Worm (Caenorhabditis elegans) whole organism, early embryonic: ENCODE results near the gene W04E12.3.

Source experiments
- B0310.2 ChIP-seq: sonication (generic microtip); optimal IDR thresholded peaks from 2 replicates; lab custom pipeline; 2016; ENCODE audit warnings: mild to moderate bottlenecking, missing genetic modification characterization, missing compliant biosample characterization
- aly-1 ChIP-seq: sonication (generic microtip); optimal IDR thresholded peaks from 2 replicates; lab custom pipeline; 2016; ENCODE audit warnings: missing genetic modification characterization, missing compliant biosample characterization
- ama-1 ChIP-seq: fragments of 150-350 bp; optimal IDR thresholded peaks from 2 replicates; lab custom pipeline; 2014
- ceh-36 ChIP-seq: sonication (generic microtip); optimal IDR thresholded peaks from 2 replicates; lab custom pipeline; 2016; ENCODE audit warnings: missing genetic modification characterization, inconsistent platforms, missing compliant biosample characterization
- hmbx-1 ChIP-seq: sonication (generic microtip); optimal IDR thresholded peaks from 2 replicates; lab custom pipeline; 2016; ENCODE audit warnings: mild to moderate bottlenecking, missing genetic modification characterization, missing compliant biosample characterization
- hmg-4 ChIP-seq: fragments of 200-800 bp; sonication (Bioruptor generic); optimal IDR thresholded peaks from 2 replicates; lab custom pipeline; 2018; ENCODE audit warnings: mild to moderate bottlenecking, missing genetic modification characterization, missing compliant biosample characterization
- hnd-1 ChIP-seq: sonication (generic microtip); optimal IDR thresholded peaks from 2 replicates; lab custom pipeline; 2016; ENCODE audit warnings: missing genetic modification characterization, missing compliant biosample characterization
- pes-1 ChIP-seq: fragments of 200-800 bp; sonication (Bioruptor generic); IDR thresholded peaks from 2 replicates; pipeline ENCODE4 v1.3.6; 2022; ENCODE audit warnings: missing genetic modification reagents, missing genetic modification characterization, missing compliant biosample characterization
- scrt-1 ChIP-seq: fragments of 200-800 bp; sonication (Bioruptor generic); IDR thresholded peaks from 2 replicates; pipeline ENCODE4 v1.3.6; 2022; ENCODE audit warnings: missing genetic modification characterization, missing compliant biosample characterization
- sea-1 ChIP-seq: fragments of 200-800 bp; sonication (Bioruptor generic); conservative IDR thresholded peaks from 2 replicates; pipeline ENCODE4 v1.3.6; 2022; ENCODE audit warnings: missing genetic modification characterization, missing compliant biosample characterization
- tbx-37 ChIP-seq: fragments of 200-800 bp; sonication (Bioruptor generic); conservative IDR thresholded peaks from 2 replicates; pipeline ENCODE4 v1.3.6; 2022; ENCODE audit warnings: missing genetic modification reagents, missing genetic modification characterization, missing compliant biosample characterization

- no peak for TF ChIP-seq ama-1
- no peak for TF ChIP-seq hmbx-1
- TF ChIP-seq tbx-37 = no peak
- no peak for TF ChIP-seq hmg-4
- no peak for TF ChIP-seq sea-1 (GFP tag; lab: Robert Waterston, UW)
- no peak for TF ChIP-seq hnd-1 (tag; lab: Kevin White, UChicago)
- no peak for TF ChIP-seq aly-1
- no peak for TF ChIP-seq B0310.2 (tag; lab: Kevin White, UChicago)
- no peak for TF ChIP-seq ceh-36 (tag; lab: Kevin White, UChicago)
- no peak for TF ChIP-seq scrt-1 (GFP tag; lab: Robert Waterston, UW)
- no peak for TF ChIP-seq pes-1 (GFP tag; lab: Robert Waterston, UW)
These were observed 22.5 kb upstream of the W04E12.3 start, which contains the start of gene Y116F11A.6 for ce11 chrV:19719253-19719652.
